Worm (Caenorhabditis elegans) whole organism, mixed stage, embryonic: Measurements from ENCODE around the gene eri-1.

ENCODE experiments used
- blmp-1 ChIP-seq: fragments of 150-350 bp; optimal IDR thresholded peaks from 2 replicates; lab custom pipeline; 2014; ENCODE audit warnings: missing biosample characterization, missing genetic modification characterization
- elt-3 ChIP-seq: fragments of 150-350 bp; optimal IDR thresholded peaks from 2 replicates; lab custom pipeline; 2014; ENCODE audit warnings: missing biosample characterization, missing genetic modification characterization
- flh-1 ChIP-seq: fragments of 200-800 bp; sonication (Bioruptor generic); optimal IDR thresholded peaks from 2 replicates; lab custom pipeline; 2018; ENCODE audit warnings: mild to moderate bottlenecking, missing genetic modification characterization, moderate library complexity, missing compliant biosample characterization
- hlh-1 ChIP-seq: fragments of 150-350 bp; optimal IDR thresholded peaks from 2 replicates; lab custom pipeline; 2014; ENCODE audit warnings: missing biosample characterization, missing genetic modification reagents, missing genetic modification characterization
- lin-13 ChIP-seq: fragments of 150-350 bp; optimal IDR thresholded peaks from 2 replicates; lab custom pipeline; 2014; ENCODE audit warnings: missing biosample characterization, missing genetic modification characterization
- mab-5 ChIP-seq: fragments of 150-350 bp; optimal IDR thresholded peaks from 2 replicates; lab custom pipeline; 2014; ENCODE audit warnings: missing biosample characterization, missing genetic modification characterization
- nhr-237 ChIP-seq: fragments of 150-350 bp; optimal IDR thresholded peaks from 2 replicates; lab custom pipeline; 2014; ENCODE audit warnings: missing biosample characterization, missing genetic modification characterization
- nhr-76 ChIP-seq: sonication (generic microtip); optimal IDR thresholded peaks from 2 replicates; lab custom pipeline; 2017; ENCODE audit warnings: missing biosample characterization, missing genetic modification characterization
- pha-4 ChIP-seq: fragments of 150-350 bp; optimal IDR thresholded peaks from 2 replicates; lab custom pipeline; 2018; ENCODE audit warnings: missing biosample characterization, missing genetic modification reagents, missing genetic modification characterization
- snpc-4 ChIP-seq: fragments of 150-350 bp; optimal IDR thresholded peaks from 2 replicates; lab custom pipeline; 2014; ENCODE audit warnings: missing biosample characterization, missing genetic modification characterization
- tbx-8 ChIP-seq: fragments of 200-800 bp; sonication (Bioruptor generic); optimal IDR thresholded peaks from 2 replicates; lab custom pipeline; 2018; ENCODE audit warnings: mild to moderate bottlenecking, missing genetic modification characterization, moderate library complexity, missing compliant biosample characterization
- unc-39 ChIP-seq: fragments of 150-350 bp; optimal IDR thresholded peaks from 2 replicates; lab custom pipeline; 2014; ENCODE audit warnings: missing biosample characterization, missing genetic modification characterization
- unc-62 ChIP-seq: fragments of 150-350 bp; optimal IDR thresholded peaks from 2 replicates; lab custom pipeline; 2014; ENCODE audit warnings: missing biosample characterization, missing genetic modification reagents, missing genetic modification characterization
- ztf-11 ChIP-seq: fragments of 150-350 bp; optimal IDR thresholded peaks from 2 replicates; lab custom pipeline; 2014; ENCODE audit warnings: missing biosample characterization, missing genetic modification characterization

DNA sequence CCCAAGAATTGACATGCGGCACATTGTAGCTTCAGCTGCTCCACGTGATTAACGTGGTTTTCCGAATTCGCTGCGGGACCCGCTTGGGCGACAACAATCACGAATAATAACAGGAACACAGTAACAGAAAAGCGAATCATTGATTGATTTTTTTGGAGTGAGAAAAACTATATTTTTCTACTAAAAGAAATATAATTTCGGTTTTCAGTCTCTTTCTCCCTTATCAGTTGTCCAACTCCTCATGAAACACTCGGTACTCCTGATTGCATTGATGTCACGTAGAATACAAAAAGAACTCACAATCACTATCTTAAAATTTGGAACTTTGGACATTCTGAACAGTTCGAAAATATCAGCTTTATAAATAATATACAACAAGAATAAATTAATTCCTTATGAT, 9.1 kb upstream of the eri-1 start, which contains the start of gene Y66H1A.5:
- TF ChIP-seq pha-4 (tag; lab: Kevin White, UChicago): no peak
- TF ChIP-seq snpc-4 (tag; lab: Kevin White, UChicago): no peak
- TF ChIP-seq flh-1 (GFP tag; lab: Kevin White, UChicago): no peak
- no peak for TF ChIP-seq ztf-11 (tag; lab: Kevin White, UChicago)
- TF ChIP-seq nhr-76 (tag; lab: Kevin White, UChicago): no peak
- no peak for TF ChIP-seq unc-62
- no peak for TF ChIP-seq tbx-8 (GFP tag; lab: Kevin White, UChicago)
- no peak for TF ChIP-seq mab-5 (tag; lab: Kevin White, UChicago)
- no peak for TF ChIP-seq lin-13
- TF ChIP-seq elt-3 (tag; lab: Kevin White, UChicago): no peak
- no peak for TF ChIP-seq unc-39
- TF ChIP-seq blmp-1 (tag; lab: Kevin White, UChicago): no peak
- TF ChIP-seq nhr-237 (tag; lab: Kevin White, UChicago): no peak
- no peak for TF ChIP-seq hlh-1
